Fruit fly (Drosophila melanogaster): ENCODE data around the gene rtp.

Gene rtp

dm6 chr3R:5283360-5283963, 46.3 kb upstream of the rtp start (continued):
- TF ChIP-seq pan (optimal IDR thresholded peaks at IDR 0.05), result no peak
- peak in 1 of 2 experiments; percentile 84 for TF ChIP-seq pan (GFP tag; optimal IDR thresholded peaks at IDR 0.05 in 1 of 2, IDR thresholded peaks at IDR 0.05 in 1 of 2)
- TF ChIP-seq nau (GFP tag; optimal IDR thresholded peaks at IDR 0.05), result peak; percentile 94
- peak; percentile 73 for TF ChIP-seq sens-2 (GFP tag; IDR thresholded peaks at IDR 0.05)
- TF ChIP-seq Opbp (GFP tag; IDR thresholded peaks at IDR 0.05; ENCODE audit: partially characterized antibody), result no peak
- peak; percentile 95 for TF ChIP-seq CG17361 (GFP tag; IDR thresholded peaks at IDR 0.05)
- TF ChIP-seq Atf6 (GFP tag; IDR thresholded peaks at IDR 0.05), result peak; percentile 90
- TF ChIP-seq CG3065 (GFP tag; optimal IDR thresholded peaks at IDR 0.05), result peak; percentile 52
- no peak for TF ChIP-seq sc (optimal IDR thresholded peaks at IDR 0.05)
- peak; percentile 75 for TF ChIP-seq sc (GFP tag; optimal IDR thresholded peaks at IDR 0.05)
- TF ChIP-seq Bdp1 (GFP tag; optimal IDR thresholded peaks at IDR 0.05), result peak; percentile 77
- TF ChIP-seq CG13424 (tag; optimal IDR thresholded peaks at IDR 0.05), result peak; percentile 94
- TF ChIP-seq CG4707 (GFP tag; optimal IDR thresholded peaks at IDR 0.05), result peak; percentile 77
- TF ChIP-seq Gsc (GFP tag; IDR thresholded peaks at IDR 0.05), result no peak
- peak; percentile 94 for TF ChIP-seq CHES-1-like (GFP tag; optimal IDR thresholded peaks at IDR 0.05)
- peak; percentile 70 for TF ChIP-seq jing (GFP tag; optimal IDR thresholded peaks at IDR 0.05)
- peak; percentile 84 for TF ChIP-seq CG1603 (tag; optimal IDR thresholded peaks at IDR 0.05)
- peak; percentile 74 for TF ChIP-seq trh (GFP tag; optimal IDR thresholded peaks at IDR 0.05)
- peak; percentile 87 for TF ChIP-seq CG1792 (GFP tag; optimal IDR thresholded peaks at IDR 0.05)
- peak; percentile 46; the same call in 1 of the 2 replicates for TF ChIP-seq dati (GFP tag; IDR thresholded peaks at IDR 0.05)
- TF ChIP-seq yki (optimal IDR thresholded peaks at IDR 0.05), result no peak
- TF ChIP-seq CG14441 (GFP tag; IDR thresholded peaks at IDR 0.05), result peak; percentile 80
- TF ChIP-seq CG12219 (GFP tag; optimal IDR thresholded peaks at IDR 0.05), result peak; percentile 90
- peak; percentile 92 for TF ChIP-seq Rfx (GFP tag; IDR thresholded peaks at IDR 0.05)
- peak; percentile 91 for TF ChIP-seq shn (GFP tag; optimal IDR thresholded peaks at IDR 0.05)
- TF ChIP-seq Usf (GFP tag; optimal IDR thresholded peaks at IDR 0.05), result peak; percentile 76
- TF ChIP-seq aop (GFP tag; IDR thresholded peaks at IDR 0.05), result no peak
- TF ChIP-seq CG12155 (GFP tag; optimal IDR thresholded peaks at IDR 0.05), result peak; percentile 86
- TF ChIP-seq sd (tag; optimal IDR thresholded peaks at IDR 0.05), result peak; percentile 85
- peak; percentile 94 for TF ChIP-seq dmrt99B (tag; optimal IDR thresholded peaks at IDR 0.05)
- peak; percentile 77 for TF ChIP-seq btn (GFP tag; optimal IDR thresholded peaks at IDR 0.05)
- TF ChIP-seq HLH54F (GFP tag; optimal IDR thresholded peaks at IDR 0.05), result peak; percentile 92
- TF ChIP-seq dimm (GFP tag; IDR thresholded peaks at IDR 0.05), result no peak
- TF ChIP-seq CG12769 (tag; optimal IDR thresholded peaks at IDR 0.05), result peak; percentile 94
- TF ChIP-seq crc (GFP tag; optimal IDR thresholded peaks at IDR 0.05), result peak; percentile 86
- no peak for TF ChIP-seq usp (GFP tag; optimal IDR thresholded peaks at IDR 0.05)
- peak; percentile 89 for TF ChIP-seq CG16863 (GFP tag; optimal IDR thresholded peaks at IDR 0.05)
- TF ChIP-seq phol (tag; optimal IDR thresholded peaks at IDR 0.05), result peak; percentile 91
- peak; percentile 32; the same call in 1 of the 2 replicates for TF ChIP-seq Poxn (GFP tag; IDR thresholded peaks at IDR 0.05)
- peak; percentile 76 for TF ChIP-seq CG8281 (tag; optimal IDR thresholded peaks at IDR 0.05)
- TF ChIP-seq MBD-R2 (GFP tag; IDR thresholded peaks at IDR 0.05), result peak; percentile 48; the same call in 1 of the 2 replicates
- peak; percentile 73 for TF ChIP-seq CG2202 (tag; optimal IDR thresholded peaks at IDR 0.05)
- peak; percentile 61 for TF ChIP-seq CG8290 (GFP tag; optimal IDR thresholded peaks at IDR 0.05)
- peak; percentile 35 to 88 for TF ChIP-seq CG8290 (tag; optimal IDR thresholded peaks at IDR 0.05)
- peak; percentile 84 for TF ChIP-seq tio (GFP tag; optimal IDR thresholded peaks at IDR 0.05)
- TF ChIP-seq odd (GFP tag; optimal IDR thresholded peaks at IDR 0.05), result peak; percentile 88
- TF ChIP-seq CG8478 (optimal IDR thresholded peaks at IDR 0.05), result no peak
- TF ChIP-seq CkIIα-i1 (GFP tag; IDR thresholded peaks at IDR 0.05), result no peak
- TF ChIP-seq Asciz (GFP tag; optimal IDR thresholded peaks at IDR 0.05), result peak; percentile 89
- no peak for TF ChIP-seq z (GFP tag; IDR thresholded peaks at IDR 0.05)
- peak; percentile 92 for TF ChIP-seq nmo (GFP tag; optimal IDR thresholded peaks at IDR 0.05)
- peak; percentile 86 for TF ChIP-seq Awh (GFP tag; IDR thresholded peaks at IDR 0.05)
